Worm (Caenorhabditis elegans): ENCODE results near the gene inx-18.

Gene inx-18

ce11 chrIV:606055-606454 lies at the start of gene inx-18:
TSS of gene inx-18 (plus strand) at chrIV:606355.
- TF ChIP-seq nfya-1 (tag; optimal IDR thresholded peaks at IDR 0.05) (no peak), ceh-48 (tag; optimal IDR thresholded peaks at IDR 0.05) (no peak), elt-2 (tag; optimal IDR thresholded peaks at IDR 0.05) (no peak), dve-1 (tag; optimal IDR thresholded peaks at IDR 0.05) (no peak), mec-3 (tag; optimal IDR thresholded peaks at IDR 0.05; ENCODE audit: borderline replicate concordance) (no peak), pha-4 (tag; optimal IDR thresholded peaks at IDR 0.05) (no peak), hlh-8 (tag; optimal IDR thresholded peaks at IDR 0.05) (no peak), nhr-232 (tag; optimal IDR thresholded peaks at IDR 0.05) (no peak), fkh-10 (GFP tag; optimal IDR thresholded peaks at IDR 0.05) (no peak), gmeb-2 (tag; optimal IDR thresholded peaks at IDR 0.05) (no peak), npax-4 (tag; optimal IDR thresholded peaks at IDR 0.05) (no peak), C08G9.2 (tag; optimal IDR thresholded peaks at IDR 0.05) (no peak), tbx-2 (tag; optimal IDR thresholded peaks at IDR 0.05) (no peak), syd-9 (tag; optimal IDR thresholded peaks at IDR 0.05) (no peak), hlh-30 (tag; optimal IDR thresholded peaks at IDR 0.05; ENCODE audit: insufficient read depth) (no peak), hlh-6 (tag; optimal IDR thresholded peaks at IDR 0.05) (no peak), pha-2 (tag; optimal IDR thresholded peaks at IDR 0.05) (no peak), F13H6.1 (tag; optimal IDR thresholded peaks at IDR 0.05) (no peak), pax-1 (tag; optimal IDR thresholded peaks at IDR 0.05) (no peak)

DNA sequence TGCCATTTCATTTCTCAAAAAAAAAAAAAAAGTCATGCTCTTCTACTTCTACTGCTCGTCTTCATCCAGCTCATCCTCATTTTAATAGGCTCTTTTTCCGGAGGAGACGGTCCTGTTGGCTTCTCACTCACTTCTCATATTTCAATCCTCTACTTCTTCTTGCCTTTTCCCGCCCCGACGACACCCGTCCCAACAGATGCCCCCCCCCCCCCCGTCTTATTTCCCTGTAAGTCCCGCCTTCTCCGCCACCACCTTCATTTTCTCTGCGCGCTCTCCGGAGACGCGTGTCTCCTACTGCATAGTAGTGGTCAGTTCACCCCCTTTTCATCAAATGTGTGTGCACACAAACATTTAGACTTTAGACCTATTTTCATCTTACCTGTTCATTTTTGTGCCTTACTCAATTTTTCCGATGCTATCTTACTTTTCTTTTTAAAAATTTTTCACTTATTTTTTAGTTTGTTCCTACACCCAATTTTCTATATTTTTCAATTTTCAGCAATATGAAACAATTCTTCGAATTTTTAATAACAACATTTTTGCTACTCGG lies 47.3 kb upstream of the inx-18 start, which contains the start of gene efn-4:
TSS of gene efn-4 (plus strand) at position 500 of the 550 bp plus-strand sequence.
- TF ChIP-seq pat-9 (tag; optimal IDR thresholded peaks at IDR 0.05) (no peak), ceh-24 (tag; optimal IDR thresholded peaks at IDR 0.05) (no peak), C38D4.7 (GFP tag; optimal IDR thresholded peaks at IDR 0.05) (no peak), hlh-13 (GFP tag; optimal IDR thresholded peaks at IDR 0.05) (no peak), mec-3 (tag; optimal IDR thresholded peaks at IDR 0.05; ENCODE audit: borderline replicate concordance) (no peak), ztf-16 (tag; optimal IDR thresholded peaks at IDR 0.05) (no peak), nhr-232 (tag; optimal IDR thresholded peaks at IDR 0.05) (no peak), lim-6 (tag; optimal IDR thresholded peaks at IDR 0.05) (no peak), ceh-18 (tag; optimal IDR thresholded peaks at IDR 0.05) (no peak), fax-1 (tag; optimal IDR thresholded peaks at IDR 0.05) (no peak)

- TF ChIP-seq hlh-15 (tag; optimal IDR thresholded peaks at IDR 0.05) = no peak
- TF ChIP-seq fax-1 (tag; optimal IDR thresholded peaks at IDR 0.05) = no peak
- TF ChIP-seq ceh-22 (tag; optimal IDR thresholded peaks at IDR 0.05) = no peak
- peak; percentile 9 for TF ChIP-seq ceh-34 (tag; optimal IDR thresholded peaks at IDR 0.05)
- TF ChIP-seq hlh-13 (GFP tag; optimal IDR thresholded peaks at IDR 0.05) = no peak
- TF ChIP-seq K02D7.2 (tag; optimal IDR thresholded peaks at IDR 0.05) = no peak
Observed at ce11 chrIV:560314-560713, 45.8 kb upstream of the inx-18 start.

DNA sequence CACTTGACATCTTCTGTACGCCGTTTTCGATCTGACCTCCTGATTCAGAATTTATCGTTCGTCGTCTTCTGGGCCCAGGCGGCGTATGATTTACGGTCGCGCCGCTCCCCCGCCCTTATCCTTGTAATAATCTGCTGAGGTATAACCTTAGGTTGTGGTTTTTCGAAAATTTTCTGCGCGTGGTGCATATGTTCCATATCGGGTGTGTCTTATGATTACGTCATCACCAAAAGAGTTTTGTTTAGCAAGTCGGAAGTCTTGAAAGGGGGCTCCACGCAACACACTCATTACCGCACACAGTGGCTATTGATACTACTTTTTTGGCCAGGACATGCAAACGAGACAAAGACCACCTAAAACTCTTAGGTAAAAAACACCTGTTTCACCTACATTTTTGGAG lies 45.4 kb upstream of the inx-18 start:
- TF ChIP-seq K09A11.1 (tag; optimal IDR thresholded peaks at IDR 0.05; ENCODE audit: insufficient read depth) = no peak
- no peak for TF ChIP-seq ets-4 (tag; optimal IDR thresholded peaks at IDR 0.05)
- TF ChIP-seq gmeb-2 (tag; optimal IDR thresholded peaks at IDR 0.05) = no peak
- TF ChIP-seq pat-9 (tag; optimal IDR thresholded peaks at IDR 0.05) = no peak
- no peak for TF ChIP-seq unc-86 (tag; optimal IDR thresholded peaks at IDR 0.05)
- no peak for TF ChIP-seq npax-4 (tag; optimal IDR thresholded peaks at IDR 0.05)
- TF ChIP-seq che-1 (tag; optimal IDR thresholded peaks at IDR 0.05) = no peak

ce11 chrIV:563417-563816 lies 42.7 kb upstream of the inx-18 start:
- TF ChIP-seq Y22D7AL.16 (tag; optimal IDR thresholded peaks at IDR 0.05) = no peak
- TF ChIP-seq unc-42 (tag; optimal IDR thresholded peaks at IDR 0.05) = peak; percentile 96
